Worm (Caenorhabditis elegans): ENCODE data around the gene cyp-34A7.

DNA sequence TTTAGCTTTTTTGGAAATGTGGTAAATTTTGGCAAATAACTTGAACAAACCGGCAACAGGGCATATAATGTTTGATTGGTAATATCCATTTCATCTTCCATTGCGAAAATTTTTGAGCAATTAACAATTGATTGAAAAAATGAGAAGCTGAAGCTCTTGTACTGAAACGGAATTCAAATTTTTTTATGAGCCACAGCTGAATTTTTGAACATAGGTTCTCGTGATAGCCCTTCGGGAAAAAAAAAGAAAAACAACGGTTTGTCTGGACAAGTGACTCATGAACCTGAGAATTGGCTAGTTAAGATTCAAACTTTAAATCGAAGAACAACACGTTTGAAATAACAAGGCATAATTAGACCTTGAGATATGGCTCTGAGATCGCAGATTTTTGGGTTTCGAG is 32.2 kb upstream of the cyp-34A7 start, which contains the start of gene srx-62:
- no peak for TF ChIP-seq unc-62 (GFP tag; optimal IDR thresholded peaks at IDR 0.05)
- TF ChIP-seq snpc-4 (tag; optimal IDR thresholded peaks at IDR 0.05) = no peak
- TF ChIP-seq elt-3 (tag; optimal IDR thresholded peaks at IDR 0.05) = no peak
- TF ChIP-seq elt-1 (tag; optimal IDR thresholded peaks at IDR 0.05; ENCODE audit: borderline replicate concordance, insufficient read depth) = no peak
- no peak for TF ChIP-seq nhr-12 (tag; optimal IDR thresholded peaks at IDR 0.05)
- TF ChIP-seq nhr-76 (tag; optimal IDR thresholded peaks at IDR 0.05) = no peak
- TF ChIP-seq ztf-11 (tag; optimal IDR thresholded peaks at IDR 0.05) = no peak
- no peak for TF ChIP-seq nhr-237 (tag; optimal IDR thresholded peaks at IDR 0.05)
- no peak for TF ChIP-seq tbx-8 (GFP tag; optimal IDR thresholded peaks at IDR 0.05)
- no peak for TF ChIP-seq lin-32 (GFP tag; optimal IDR thresholded peaks at IDR 0.05)
- TF ChIP-seq zip-8 (tag; optimal IDR thresholded peaks at IDR 0.05) = no peak
- no peak for TF ChIP-seq pha-4 (tag; optimal IDR thresholded peaks at IDR 0.05)
